Worm (Caenorhabditis elegans) whole organism, L2 larva: ENCODE results near the gene tra-4.

ENCODE experiments used
- C34F6.9 ChIP-seq: fragments of 150-350 bp; optimal IDR thresholded peaks from 2 replicates; lab custom pipeline; 2014; ENCODE audit warnings: missing biosample characterization, missing genetic modification characterization
- F13H6.1 ChIP-seq: sonication (generic microtip); optimal IDR thresholded peaks from 2 replicates; lab custom pipeline; 2016; ENCODE audit warnings: missing genetic modification characterization, missing compliant biosample characterization
- R02D3.7 ChIP-seq: fragments of 150-350 bp; optimal IDR thresholded peaks from 2 replicates; lab custom pipeline; 2014; ENCODE audit warnings: missing biosample characterization, missing genetic modification characterization
- Y55F3AM.14 ChIP-seq: fragments of 200-800 bp; sonication (Bioruptor generic); optimal IDR thresholded peaks from 2 replicates; lab custom pipeline; 2018; ENCODE audit warnings: mild to moderate bottlenecking, missing genetic modification characterization, missing compliant biosample characterization
- ZK546.5 ChIP-seq: sonication (generic microtip); optimal IDR thresholded peaks from 2 replicates; lab custom pipeline; 2017; ENCODE audit warnings: missing biosample characterization, missing genetic modification characterization
- alr-1 ChIP-seq: fragments of 150-350 bp; optimal IDR thresholded peaks from 2 replicates; lab custom pipeline; 2014; ENCODE audit warnings: missing biosample characterization, missing genetic modification characterization
- aly-2 ChIP-seq: fragments of 150-350 bp; optimal IDR thresholded peaks from 2 replicates; lab custom pipeline; 2014; ENCODE audit warnings: missing biosample characterization, missing genetic modification characterization
- ama-1 ChIP-seq: fragments of 150-350 bp; optimal IDR thresholded peaks from 2 replicates; lab custom pipeline; 2018; ENCODE audit warnings: inconsistent platforms
- blmp-1 ChIP-seq: sonication (generic microtip); optimal IDR thresholded peaks from 2 replicates; lab custom pipeline; 2017; ENCODE audit warnings: missing genetic modification characterization, mild to moderate bottlenecking, missing compliant biosample characterization, antibody characterized with exemption, moderate library complexity; ENCODE audit not compliant: insufficient read depth
- ceh-16 ChIP-seq: fragments of 150-350 bp; optimal IDR thresholded peaks from 2 replicates; lab custom pipeline; 2014; ENCODE audit warnings: missing biosample characterization, missing genetic modification characterization
- ceh-82 ChIP-seq: fragments of 150-350 bp; optimal IDR thresholded peaks from 2 replicates; lab custom pipeline; 2014; ENCODE audit warnings: missing biosample characterization, missing genetic modification characterization
- crh-2 ChIP-seq: sonication (generic microtip); optimal IDR thresholded peaks from 2 replicates; lab custom pipeline; 2017; ENCODE audit warnings: missing biosample characterization, missing genetic modification characterization
- dmd-4 ChIP-seq: sonication (generic microtip); optimal IDR thresholded peaks from 2 replicates; lab custom pipeline; 2017; ENCODE audit warnings: missing biosample characterization, missing genetic modification characterization
- egl-27 ChIP-seq: sonication (generic microtip); optimal IDR thresholded peaks from 3 replicates; lab custom pipeline; 2017; ENCODE audit warnings: missing biosample characterization, missing genetic modification reagents, missing genetic modification characterization
- elt-1 ChIP-seq: fragments of 150-350 bp; optimal IDR thresholded peaks from 2 replicates; lab custom pipeline; 2014; ENCODE audit warnings: missing biosample characterization, missing genetic modification characterization
- elt-3 ChIP-seq: sonication (generic microtip); optimal IDR thresholded peaks from 2 replicates; lab custom pipeline; 2017; ENCODE audit warnings: missing biosample characterization, missing genetic modification characterization
- fos-1 ChIP-seq: fragments of 150-350 bp; optimal IDR thresholded peaks from 2 replicates; lab custom pipeline; 2014; ENCODE audit warnings: missing biosample characterization, missing genetic modification characterization
- gmeb-1 ChIP-seq: fragments of 150-350 bp; optimal IDR thresholded peaks from 2 replicates; lab custom pipeline; 2014; ENCODE audit warnings: missing biosample characterization, missing genetic modification characterization
- lin-11 ChIP-seq: fragments of 150-350 bp; sonication (generic microtip); optimal IDR thresholded peaks from 2 replicates; lab custom pipeline; 2014; ENCODE audit warnings: missing biosample characterization, missing genetic modification characterization, inconsistent platforms, mixed read lengths
- lin-13 ChIP-seq: fragments of 150-350 bp; optimal IDR thresholded peaks from 2 replicates; lab custom pipeline; 2014; ENCODE audit warnings: missing biosample characterization, missing genetic modification reagents, missing genetic modification characterization
- lin-39 ChIP-seq: fragments of 150-350 bp; optimal IDR thresholded peaks from 2 replicates; lab custom pipeline; 2014; ENCODE audit warnings: missing biosample characterization, missing genetic modification reagents, missing genetic modification characterization
- lsy-2 ChIP-seq, 2 experiments: fragments of 150-350 bp in 1 of 2; sonication (generic microtip) in 1 of 2; optimal IDR thresholded peaks; 2 replicates each; lab custom pipeline; 2014 to 2017; ENCODE audit warnings: missing biosample characterization in 2 of 2, missing genetic modification characterization in 2 of 2
- mab-5 ChIP-seq: fragments of 150-350 bp; optimal IDR thresholded peaks from 2 replicates; lab custom pipeline; 2014; ENCODE audit warnings: missing biosample characterization, missing genetic modification characterization
- mbf-1 ChIP-seq: sonication (generic microtip); optimal IDR thresholded peaks from 2 replicates; lab custom pipeline; 2017; ENCODE audit warnings: missing biosample characterization, missing genetic modification characterization
- mdl-1 ChIP-seq, 2 experiments: fragments of 150-350 bp in 1 of 2; sonication (generic microtip) in 1 of 2; optimal IDR thresholded peaks; 2 replicates each; lab custom pipeline; 2017; ENCODE audit warnings: missing biosample characterization in 2 of 2, missing genetic modification characterization in 2 of 2
- nhr-10 ChIP-seq: sonication (generic microtip); optimal IDR thresholded peaks from 2 replicates; lab custom pipeline; 2017; ENCODE audit warnings: missing biosample characterization, missing genetic modification characterization
- nhr-11 ChIP-seq: fragments of 150-350 bp; optimal IDR thresholded peaks from 2 replicates; lab custom pipeline; 2014; ENCODE audit warnings: missing biosample characterization, missing genetic modification characterization
- nhr-12 ChIP-seq: fragments of 150-350 bp; optimal IDR thresholded peaks from 2 replicates; lab custom pipeline; 2014; ENCODE audit warnings: missing biosample characterization, missing genetic modification characterization
- nhr-129 ChIP-seq: fragments of 150-350 bp; optimal IDR thresholded peaks from 2 replicates; lab custom pipeline; 2014; ENCODE audit warnings: missing biosample characterization, missing genetic modification characterization
- nhr-21 ChIP-seq: fragments of 150-350 bp; optimal IDR thresholded peaks from 2 replicates; lab custom pipeline; 2014; ENCODE audit warnings: missing biosample characterization, missing genetic modification characterization
- nhr-23 ChIP-seq: fragments of 150-350 bp; optimal IDR thresholded peaks from 2 replicates; lab custom pipeline; 2014; ENCODE audit warnings: missing biosample characterization, missing genetic modification reagents, missing genetic modification characterization
- nhr-237 ChIP-seq: fragments of 150-350 bp; optimal IDR thresholded peaks from 2 replicates; lab custom pipeline; 2014; ENCODE audit warnings: missing biosample characterization, missing genetic modification characterization
- nhr-25 ChIP-seq: fragments of 150-350 bp; sonication (generic microtip); optimal IDR thresholded peaks from 3 replicates; lab custom pipeline; 2014; ENCODE audit warnings: missing biosample characterization, missing genetic modification characterization
- nhr-6 ChIP-seq: fragments of 150-350 bp; optimal IDR thresholded peaks from 2 replicates; lab custom pipeline; 2014; ENCODE audit warnings: missing biosample characterization, missing genetic modification characterization
- nhr-77 ChIP-seq: fragments of 150-350 bp; optimal IDR thresholded peaks from 2 replicates; lab custom pipeline; 2014; ENCODE audit warnings: missing biosample characterization, missing genetic modification characterization
- peb-1 ChIP-seq: fragments of 150-350 bp; optimal IDR thresholded peaks from 2 replicates; lab custom pipeline; 2014; ENCODE audit warnings: missing biosample characterization, missing genetic modification characterization
- sem-4 ChIP-seq: fragments of 150-350 bp; optimal IDR thresholded peaks from 2 replicates; lab custom pipeline; 2014; ENCODE audit warnings: missing biosample characterization, missing genetic modification reagents, missing genetic modification characterization
- skn-1 ChIP-seq: sonication (generic microtip); optimal IDR thresholded peaks from 2 replicates; lab custom pipeline; 2017; ENCODE audit warnings: missing biosample characterization, missing genetic modification characterization
- sma-3 ChIP-seq: sonication (generic microtip); optimal IDR thresholded peaks from 2 replicates; lab custom pipeline; 2016; ENCODE audit warnings: missing genetic modification reagents, missing genetic modification characterization, missing compliant biosample characterization
- sma-9 ChIP-seq, 2 experiments: fragments of 150-350 bp in 1 of 2; sonication (generic microtip) in 1 of 2; optimal IDR thresholded peaks; 2 replicates each; lab custom pipeline; 2014 to 2016; ENCODE audit warnings: missing genetic modification characterization in 2 of 2, mild to moderate bottlenecking in 1 of 2, missing biosample characterization in 1 of 2, missing compliant biosample characterization in 1 of 2, missing genetic modification reagents in 1 of 2, moderate library complexity in 1 of 2
- snpc-4 ChIP-seq: fragments of 150-350 bp; optimal IDR thresholded peaks from 2 replicates; lab custom pipeline; 2014; ENCODE audit warnings: missing biosample characterization, missing genetic modification characterization
- unc-39 ChIP-seq: fragments of 150-350 bp; optimal IDR thresholded peaks from 2 replicates; lab custom pipeline; 2014; ENCODE audit warnings: missing biosample characterization, missing genetic modification characterization
- unc-55 ChIP-seq: fragments of 150-350 bp; sonication (generic microtip); optimal IDR thresholded peaks from 3 replicates; lab custom pipeline; 2014; ENCODE audit warnings: missing biosample characterization, missing genetic modification reagents, missing genetic modification characterization
- unc-62 ChIP-seq: fragments of 150-350 bp; optimal IDR thresholded peaks from 2 replicates; lab custom pipeline; 2014; ENCODE audit warnings: missing biosample characterization, missing genetic modification reagents, missing genetic modification characterization
- zag-1 ChIP-seq: fragments of 150-350 bp; optimal IDR thresholded peaks from 2 replicates; lab custom pipeline; 2014; ENCODE audit warnings: missing biosample characterization, missing genetic modification characterization
- ztf-1 ChIP-seq: fragments of 200-800 bp; sonication (Bioruptor generic); conservative IDR thresholded peaks from 2 replicates; pipeline ENCODE4 v1.3.6; 2022; ENCODE audit warnings: missing genetic modification characterization, missing compliant biosample characterization
- ztf-11 ChIP-seq: sonication (generic microtip); optimal IDR thresholded peaks from 2 replicates; lab custom pipeline; 2017; ENCODE audit warnings: missing biosample characterization, missing genetic modification characterization
- ztf-4 ChIP-seq: fragments of 150-350 bp; optimal IDR thresholded peaks from 2 replicates; lab custom pipeline; 2014; ENCODE audit warnings: missing biosample characterization, missing genetic modification characterization

Gene tra-4

ce11 chrX:2853963-2854362 lies 3.4 kb downstream of the tra-4 start:
- TF ChIP-seq mab-5 (no peak), lsy-2 (tag; optimal IDR thresholded peaks at IDR 0.05; lab: Kevin White, UChicago) (peak in 1 of 2 experiments; percentile 0)

ce11 chrX:2852388-2852908 lies 5.0 kb downstream of the tra-4 start, which contains the start of gene kin-29:
Gene kin-29, minus strand, starts transcription at chrX:2852438.
- TF ChIP-seq C34F6.9 (peak; percentile 83), nhr-11 (tag; lab: Kevin White, UChicago) (no peak), ZK546.5 (no peak), ceh-82 (tag; lab: Kevin White, UChicago) (no peak), lin-11 (peak; percentile 76), mbf-1 (tag; lab: Kevin White, UChicago) (no peak), unc-62 (GFP tag; lab: Kevin White, UChicago) (no peak), nhr-129 (tag; lab: Kevin White, UChicago) (peak; percentile 93), elt-1 (tag; lab: Kevin White, UChicago) (no peak), unc-39 (tag; lab: Kevin White, UChicago) (no peak), nhr-21 (tag; lab: Kevin White, UChicago) (peak; percentile 74), crh-2 (tag; lab: Kevin White, UChicago) (peak; percentile 75), blmp-1 (tag; lab: Kevin White, UChicago) (peak; percentile 73), nhr-237 (tag; lab: Kevin White, UChicago) (no peak), nhr-77 (no peak), sem-4 (peak; percentile 14), lin-13 (GFP tag; lab: Kevin White, UChicago) (peak; percentile 81), gmeb-1 (peak; percentile 48), ceh-16 (tag; lab: Kevin White, UChicago) (peak; percentile 28), lsy-2 (tag; optimal IDR thresholded peaks at IDR 0.05; lab: Kevin White, UChicago) (peak; percentile 56 to 75), lin-39 (tag; lab: Kevin White, UChicago) (no peak), egl-27 (tag; lab: Kevin White, UChicago) (peak; percentile 63), alr-1 (tag; lab: Kevin White, UChicago) (no peak), nhr-25 (tag; lab: Kevin White, UChicago) (peak; percentile 70), R02D3.7 (no peak), mab-5 (peak; percentile 67), fos-1 (tag; lab: Kevin White, UChicago) (peak; percentile 82), aly-2 (tag; lab: Kevin White, UChicago) (no peak), nhr-10 (tag; lab: Kevin White, UChicago) (peak; percentile 11), nhr-23 (tag; lab: Kevin White, UChicago) (no peak), unc-55 (peak; percentile 87), ama-1 (lab: Kevin White, UChicago) (no peak), Y55F3AM.14 (GFP tag; lab: Kevin White, UChicago) (peak; percentile 88), zag-1 (tag; lab: Kevin White, UChicago) (peak; percentile 73), ztf-11 (tag; lab: Kevin White, UChicago) (no peak), nhr-12 (no peak), dmd-4 (no peak), sma-9 (GFP tag; optimal IDR thresholded peaks at IDR 0.05; lab: Kevin White, UChicago) (peak; percentile 86), sma-9 (tag; optimal IDR thresholded peaks at IDR 0.05; lab: Kevin White, UChicago) (no peak), mdl-1 (tag; optimal IDR thresholded peaks at IDR 0.05; lab: Kevin White, UChicago) (peak; percentile 26 to 74), nhr-6 (peak; percentile 65), snpc-4 (tag; lab: Kevin White, UChicago) (peak; percentile 36), peb-1 (tag; lab: Kevin White, UChicago) (no peak), ztf-1 (0 out of 2 replicates have a peak, but pooled peaks have one; percentile 26), skn-1 (tag; lab: Kevin White, UChicago) (no peak), F13H6.1 (tag; lab: Kevin White, UChicago) (peak; percentile 97), sma-3 (GFP tag; lab: Kevin White, UChicago) (peak; percentile 83), ztf-4 (tag; lab: Kevin White, UChicago) (peak; percentile 26), elt-3 (no peak)
